Fruit fly (Drosophila melanogaster) whole organism, embryonic: ENCODE results near the gene CG17625.

Experiments used
- BEAF-32 ChIP-seq: fragments of 200-800 bp; sonication (Bioruptor generic); optimal IDR thresholded peaks from 3 replicates; lab custom pipeline; 2017; ENCODE audit warnings: missing biosample characterization, missing genetic modification characterization, mild to moderate bottlenecking, moderate library complexity, missing genetic modification reagents
- Bgb ChIP-seq: fragments of 200-800 bp; sonication (Bioruptor generic); IDR thresholded peaks from 2 replicates; pipeline ENCODE4 v1.3.6; 2022; ENCODE audit warnings: missing biosample characterization, missing genetic modification characterization; ENCODE audit not compliant: partially characterized antibody
- CG10267 ChIP-seq: fragments of 200-800 bp; sonication (Bioruptor generic); optimal IDR thresholded peaks from 2 replicates; lab custom pipeline; 2018; ENCODE audit warnings: missing biosample characterization, mild to moderate bottlenecking, missing genetic modification characterization, moderate library complexity
- CG12155 ChIP-seq: fragments of 200-800 bp; sonication (Bioruptor generic); optimal IDR thresholded peaks from 3 replicates; lab custom pipeline; 2016; ENCODE audit warnings: missing biosample characterization, missing genetic modification characterization
- CG12659 ChIP-seq: fragments of 200-800 bp; sonication (Bioruptor generic); optimal IDR thresholded peaks from 3 replicates; lab custom pipeline; 2017; ENCODE audit warnings: mild to moderate bottlenecking, missing biosample characterization, missing genetic modification reagents, missing genetic modification characterization
- CG14710 ChIP-seq: fragments of 200-800 bp; sonication (Bioruptor generic); optimal IDR thresholded peaks from 3 replicates; lab custom pipeline; 2019; ENCODE audit warnings: missing biosample characterization, mild to moderate bottlenecking, missing genetic modification characterization, moderate library complexity
- CG15514 ChIP-seq: fragments of 200-800 bp; sonication (Bioruptor generic); optimal IDR thresholded peaks from 3 replicates; lab custom pipeline; 2017; ENCODE audit warnings: missing biosample characterization, missing genetic modification characterization, mild to moderate bottlenecking, moderate library complexity, missing genetic modification reagents
- CG1603 ChIP-seq: fragments of 200-800 bp; sonication (Bioruptor generic); optimal IDR thresholded peaks from 2 replicates; lab custom pipeline; 2019; ENCODE audit warnings: missing biosample characterization, mild to moderate bottlenecking, missing genetic modification characterization, moderate library complexity
- CG17829 ChIP-seq: fragments of 200-800 bp; optimal IDR thresholded peaks from 2 replicates; lab custom pipeline; 2019; ENCODE audit warnings: missing biosample characterization, mild to moderate bottlenecking, missing genetic modification characterization, moderate library complexity
- CG1832 ChIP-seq: fragments of 200-800 bp; sonication (Bioruptor generic); optimal IDR thresholded peaks from 2 replicates; lab custom pipeline; 2017; ENCODE audit warnings: missing biosample characterization, mild to moderate bottlenecking, missing genetic modification characterization, inconsistent platforms
- CG2678 ChIP-seq: fragments of 200-800 bp; sonication (Bioruptor generic); optimal IDR thresholded peaks from 3 replicates; lab custom pipeline; 2019; ENCODE audit warnings: missing biosample characterization, mild to moderate bottlenecking, missing genetic modification characterization, moderate library complexity
- CG2712 ChIP-seq: fragments of 200-800 bp; optimal IDR thresholded peaks from 3 replicates; lab custom pipeline; 2019; ENCODE audit warnings: missing biosample characterization, mild to moderate bottlenecking, missing genetic modification characterization, moderate library complexity
- CG32772 ChIP-seq: fragments of 200-800 bp; sonication (Bioruptor generic); IDR thresholded peaks from 2 replicates; pipeline ENCODE4 v1.3.6; 2022; ENCODE audit warnings: missing biosample characterization, missing genetic modification characterization
- CG34224 ChIP-seq: fragments of 200-800 bp; sonication (Bioruptor generic); IDR thresholded peaks from 3 replicates; pipeline ENCODE4 v1.3.6; 2022; ENCODE audit warnings: missing biosample characterization, missing genetic modification characterization; ENCODE audit not compliant: partially characterized antibody
- CG3838 ChIP-seq: fragments of 200-800 bp; sonication (Bioruptor generic); optimal IDR thresholded peaks from 3 replicates; lab custom pipeline; 2016; ENCODE audit warnings: missing biosample characterization, missing genetic modification characterization
- CG42726 ChIP-seq: fragments of 200-800 bp; sonication (Bioruptor generic); IDR thresholded peaks from 2 replicates; pipeline ENCODE4 v1.3.6; 2022; ENCODE audit warnings: missing biosample characterization, missing genetic modification characterization; ENCODE audit not compliant: partially characterized antibody
- CG7963 ChIP-seq: fragments of 200-800 bp; sonication (Bioruptor generic); IDR thresholded peaks from 3 replicates; pipeline ENCODE4 v1.3.6; 2022; ENCODE audit warnings: missing biosample characterization, missing genetic modification characterization; ENCODE audit not compliant: partially characterized antibody
- CG9797 ChIP-seq: fragments of 200-800 bp; sonication (Bioruptor generic); optimal IDR thresholded peaks from 3 replicates; lab custom pipeline; 2018; ENCODE audit warnings: missing biosample characterization, mild to moderate bottlenecking, missing genetic modification characterization
- Doc3 ChIP-seq: fragments of 200-800 bp; sonication (Bioruptor generic); IDR thresholded peaks from 3 replicates; pipeline ENCODE4 v1.3.6; 2022; ENCODE audit warnings: missing biosample characterization, missing genetic modification characterization; ENCODE audit not compliant: partially characterized antibody
- Dp ChIP-seq: fragments of 200-800 bp; sonication (Bioruptor generic); optimal IDR thresholded peaks from 2 replicates; lab custom pipeline; 2018; ENCODE audit warnings: missing biosample characterization, mild to moderate bottlenecking, missing genetic modification characterization, moderate library complexity
- Drgx ChIP-seq: fragments of 200-800 bp; sonication (Bioruptor generic); IDR thresholded peaks from 2 replicates; pipeline ENCODE4 v1.3.6; 2022; ENCODE audit warnings: missing biosample characterization, missing genetic modification characterization
- HLH3B ChIP-seq: fragments of 200-800 bp; sonication (Bioruptor generic); IDR thresholded peaks from 2 replicates; pipeline ENCODE4 v1.3.6; 2022; ENCODE audit warnings: missing biosample characterization, missing genetic modification characterization
- HLH4C ChIP-seq: fragments of 200-800 bp; sonication (Bioruptor generic); IDR thresholded peaks from 3 replicates; pipeline ENCODE4 v1.3.6; 2022; ENCODE audit warnings: missing biosample characterization, missing genetic modification characterization; ENCODE audit not compliant: partially characterized antibody
- HmgZ ChIP-seq: fragments of 200-800 bp; sonication (Bioruptor generic); optimal IDR thresholded peaks from 2 replicates; lab custom pipeline; 2018; ENCODE audit warnings: missing biosample characterization, mild to moderate bottlenecking, missing genetic modification characterization
- Neu2 ChIP-seq: fragments of 200-800 bp; sonication (Bioruptor generic); optimal IDR thresholded peaks from 3 replicates; lab custom pipeline; 2016; ENCODE audit warnings: missing biosample characterization, missing genetic modification characterization, borderline replicate concordance
- Pdp1 ChIP-seq, 2 experiments: fragments of 200-800 bp; sonication (Bioruptor generic); optimal IDR thresholded peaks; 3 replicates each; lab custom pipeline; 2016; ENCODE audit warnings: missing biosample characterization in 2 of 2, missing genetic modification characterization in 2 of 2, mild to moderate bottlenecking in 1 of 2, moderate library complexity in 1 of 2
- Sry-δ ChIP-seq: fragments of 200-800 bp; sonication (Bioruptor generic); optimal IDR thresholded peaks from 2 replicates; lab custom pipeline; 2016; ENCODE audit warnings: missing biosample characterization, missing genetic modification characterization
- ash1 ChIP-seq: fragments of 200-800 bp; sonication (Bioruptor generic); optimal IDR thresholded peaks from 2 replicates; lab custom pipeline; 2018; ENCODE audit warnings: missing biosample characterization, mild to moderate bottlenecking, missing genetic modification characterization
- ato ChIP-seq: fragments of 200-800 bp; sonication (Bioruptor generic); IDR thresholded peaks from 2 replicates; pipeline ENCODE4 v1.3.6; 2022; ENCODE audit warnings: missing biosample characterization, missing genetic modification characterization; ENCODE audit not compliant: partially characterized antibody
- bbx ChIP-seq: fragments of 200-800 bp; sonication (Bioruptor generic); IDR thresholded peaks from 2 replicates; pipeline ENCODE4 v1.3.6; 2022; ENCODE audit warnings: missing biosample characterization, missing genetic modification characterization; ENCODE audit not compliant: partially characterized antibody
- bigmax ChIP-seq: fragments of 200-800 bp; sonication (Bioruptor generic); optimal IDR thresholded peaks from 2 replicates; lab custom pipeline; 2018; ENCODE audit warnings: missing biosample characterization, mild to moderate bottlenecking, missing genetic modification characterization
- bsh ChIP-seq, 2 experiments: fragments of 200-800 bp; sonication (Bioruptor generic); optimal IDR thresholded peaks; 2 replicates each; lab custom pipeline; 2017 to 2018; ENCODE audit warnings: mild to moderate bottlenecking in 2 of 2, missing biosample characterization in 2 of 2, missing genetic modification characterization in 2 of 2, moderate library complexity in 1 of 2
- da ChIP-seq: fragments of 200-800 bp; sonication (Bioruptor generic); optimal IDR thresholded peaks from 2 replicates; lab custom pipeline; 2016; ENCODE audit warnings: missing biosample characterization, missing genetic modification characterization
- dpn ChIP-seq, 2 experiments: fragments of 200-800 bp; sonication (Bioruptor generic); optimal IDR thresholded peaks; 3 replicates each; lab custom pipeline; 2016; ENCODE audit warnings: missing biosample characterization in 2 of 2, missing genetic modification characterization in 2 of 2
- gsb-n ChIP-seq: fragments of 200-800 bp; sonication (Bioruptor generic); optimal IDR thresholded peaks from 3 replicates; lab custom pipeline; 2018; ENCODE audit warnings: missing biosample characterization, mild to moderate bottlenecking, missing genetic modification characterization
- kay ChIP-seq: fragments of 200-800 bp; sonication (Bioruptor generic); optimal IDR thresholded peaks from 2 replicates; lab custom pipeline; 2016; ENCODE audit warnings: missing biosample characterization, missing genetic modification characterization
- knrl ChIP-seq: fragments of 200-800 bp; sonication (Bioruptor generic); IDR thresholded peaks from 3 replicates; pipeline ENCODE4 v1.3.6; 2022; ENCODE audit warnings: missing biosample characterization, missing genetic modification characterization; ENCODE audit not compliant: partially characterized antibody
- luna ChIP-seq: fragments of 200-800 bp; sonication (Bioruptor generic); optimal IDR thresholded peaks from 2 replicates; lab custom pipeline; 2016; ENCODE audit warnings: missing biosample characterization, missing genetic modification characterization
- nmo ChIP-seq: fragments of 200-800 bp; sonication (Bioruptor generic); optimal IDR thresholded peaks from 2 replicates; lab custom pipeline; 2018; ENCODE audit warnings: missing biosample characterization, mild to moderate bottlenecking, missing genetic modification characterization, moderate library complexity
- otp ChIP-seq: fragments of 200-800 bp; sonication (Bioruptor generic); IDR thresholded peaks from 3 replicates; pipeline ENCODE4, ENCODE4 v1.3.6; 2022; ENCODE audit warnings: missing biosample characterization, missing genetic modification characterization
- pzg ChIP-seq: fragments of 200-800 bp; sonication (Bioruptor generic); optimal IDR thresholded peaks from 3 replicates; lab custom pipeline; 2018; ENCODE audit warnings: missing biosample characterization, mild to moderate bottlenecking, missing genetic modification characterization, moderate library complexity
- sd ChIP-seq: fragments of 200-800 bp; sonication (Bioruptor generic); optimal IDR thresholded peaks from 3 replicates; lab custom pipeline; 2018; ENCODE audit warnings: missing biosample characterization, mild to moderate bottlenecking, missing genetic modification characterization, moderate library complexity
- sug ChIP-seq: fragments of 200-800 bp; optimal IDR thresholded peaks from 2 replicates; lab custom pipeline; 2019; ENCODE audit warnings: missing biosample characterization, mild to moderate bottlenecking, missing genetic modification characterization, moderate library complexity
- tna ChIP-seq: fragments of 200-800 bp; sonication (Bioruptor generic); IDR thresholded peaks from 2 replicates; pipeline ENCODE4 v1.3.6; 2022; ENCODE audit warnings: missing biosample characterization, missing genetic modification characterization; ENCODE audit not compliant: partially characterized antibody
- twi ChIP-seq: fragments of 200-800 bp; optimal IDR thresholded peaks from 2 replicates; lab custom pipeline; 2019; ENCODE audit warnings: missing biosample characterization, mild to moderate bottlenecking, missing genetic modification characterization, moderate library complexity
- unc-4 ChIP-seq: fragments of 200-800 bp; sonication (Bioruptor generic); IDR thresholded peaks from 2 replicates; pipeline ENCODE4 v1.3.6; 2022; ENCODE audit warnings: missing biosample characterization, missing genetic modification characterization; ENCODE audit not compliant: partially characterized antibody
- vnd ChIP-seq: fragments of 200-800 bp; sonication (Bioruptor generic); IDR thresholded peaks from 3 replicates; pipeline ENCODE4 v1.3.6; 2022; ENCODE audit warnings: missing biosample characterization, missing genetic modification characterization; ENCODE audit not compliant: partially characterized antibody

Gene CG17625

dm6 chr3R:22720808-22721306 is 34.2 kb downstream of the CG17625 start, which contains the start of gene wge (continued):
- peak; percentile 25 for TF ChIP-seq CG17829
- TF ChIP-seq tna = peak; percentile 58; the same call in 1 of the 2 replicates
- peak; percentile 63; the same call in 2 of the 3 replicates for TF ChIP-seq HLH4C
- peak; percentile 38 for TF ChIP-seq CG15514 (GFP tag; lab: Kevin White, UChicago)
- peak; percentile 21 for TF ChIP-seq nmo (GFP tag; lab: Kevin White, UChicago)
- no peak for TF ChIP-seq luna
- TF ChIP-seq pzg = peak; percentile 70
- peak; percentile 30 for TF ChIP-seq CG10267 (tag; lab: Kevin White, UChicago)
- peak; percentile 9 for TF ChIP-seq gsb-n
- TF ChIP-seq otp (GFP tag; lab: Robert Waterston, UW) = no peak
- no peak for TF ChIP-seq da
- TF ChIP-seq bigmax (GFP tag; lab: Kevin White, UChicago) = no peak
- peak; percentile 76 for TF ChIP-seq Bgb (GFP tag; lab: Robert Waterston, UW)
- peak; percentile 68 for TF ChIP-seq BEAF-32 (GFP tag; lab: Kevin White, UChicago)
- peak; percentile 84 for TF ChIP-seq ato (GFP tag; lab: Robert Waterston, UW)
- no peak for TF ChIP-seq CG12155 (GFP tag; lab: Kevin White, UChicago)
- TF ChIP-seq knrl = peak; percentile 54
- peak; percentile 44; the same call in 2 of the 3 replicates for TF ChIP-seq Doc3
- peak in 1 of 2 experiments; percentile 94 for TF ChIP-seq bsh (GFP tag; optimal IDR thresholded peaks at IDR 0.05; lab: Kevin White, UChicago)
- TF ChIP-seq HmgZ (tag; lab: Kevin White, UChicago) = peak; percentile 22
- TF ChIP-seq bbx (GFP tag; lab: Robert Waterston, UW) = peak; percentile 74
- peak; percentile 65 for TF ChIP-seq CG9797 (GFP tag; lab: Kevin White, UChicago)
- TF ChIP-seq Pdp1 (GFP tag; optimal IDR thresholded peaks at IDR 0.05; lab: Kevin White, UChicago) = peak in 1 of 2 experiments; percentile 43
- peak; percentile 34 for TF ChIP-seq CG1603 (tag; lab: Kevin White, UChicago)
- TF ChIP-seq vnd (GFP tag; lab: Robert Waterston, UW) = peak; percentile 38; the same call in 1 of the 3 replicates
- peak; percentile 55; the same call in 1 of the 3 replicates for TF ChIP-seq CG7963 (GFP tag; lab: Robert Waterston, UW)
- no peak for TF ChIP-seq HLH3B (GFP tag; lab: Robert Waterston, UW)
- peak; percentile 81 for TF ChIP-seq kay (GFP tag; lab: Kevin White, UChicago)
- peak; percentile 69 for TF ChIP-seq unc-4 (GFP tag; lab: Robert Waterston, UW)
- TF ChIP-seq CG32772 (GFP tag; lab: Robert Waterston, UW) = peak; percentile 60
- TF ChIP-seq Sry-δ (GFP tag; lab: Kevin White, UChicago) = peak; percentile 53
- peak; percentile 5 for TF ChIP-seq sug (tag; lab: Kevin White, UChicago)
- TF ChIP-seq CG2712 (tag; lab: Kevin White, UChicago) = peak; percentile 7
- no peak; the same call in 1 of the 2 replicates for TF ChIP-seq CG42726 (GFP tag; lab: Robert Waterston, UW)
- no peak for TF ChIP-seq ash1 (GFP tag; lab: Kevin White, UChicago)
- TF ChIP-seq dpn (GFP tag; optimal IDR thresholded peaks at IDR 0.05; lab: Kevin White, UChicago) = no peak
- TF ChIP-seq CG1832 (GFP tag; lab: Kevin White, UChicago) = no peak
- no peak for TF ChIP-seq twi (tag; lab: Kevin White, UChicago)
- peak; percentile 94 for TF ChIP-seq Dp (GFP tag; lab: Kevin White, UChicago)
- TF ChIP-seq CG14710 (tag; lab: Kevin White, UChicago) = peak; percentile 50
- peak; percentile 40; the same call in 1 of the 2 replicates for TF ChIP-seq Drgx (GFP tag; lab: Robert Waterston, UW)
- no peak for TF ChIP-seq Neu2 (GFP tag; lab: Kevin White, UChicago)
- TF ChIP-seq CG3838 (GFP tag; lab: Kevin White, UChicago) = no peak
- TF ChIP-seq CG2678 (tag; lab: Kevin White, UChicago) = peak; percentile 1
- peak; percentile 30 for TF ChIP-seq CG12659 (GFP tag; lab: Kevin White, UChicago)
- peak; percentile 71 for TF ChIP-seq CG34224 (GFP tag; lab: Robert Waterston, UW)
- TF ChIP-seq sd (tag; lab: Kevin White, UChicago) = peak; percentile 69
